Worm (Caenorhabditis elegans) whole organism, early embryonic: ENCODE data around the gene clx-1.

Experiments used
- B0310.2 ChIP-seq: sonication (generic microtip); optimal IDR thresholded peaks from 2 replicates; lab custom pipeline; 2016; ENCODE audit warnings: mild to moderate bottlenecking, missing genetic modification characterization, missing compliant biosample characterization
- ama-1 ChIP-seq: fragments of 150-350 bp; optimal IDR thresholded peaks from 2 replicates; lab custom pipeline; 2014
- ceh-13 ChIP-seq: fragments of 200-800 bp; sonication (Bioruptor generic); optimal IDR thresholded peaks from 2 replicates; lab custom pipeline; 2018; ENCODE audit warnings: mild to moderate bottlenecking, missing genetic modification characterization, missing compliant biosample characterization
- ets-7 ChIP-seq: sonication (generic microtip); optimal IDR thresholded peaks from 2 replicates; lab custom pipeline; 2016; ENCODE audit warnings: missing genotype, missing genetic modification characterization, missing compliant biosample characterization
- flt-1 ChIP-seq: fragments of 200-800 bp; sonication (Bioruptor generic); IDR thresholded peaks from 2 replicates; pipeline ENCODE4 v1.3.6; 2022; ENCODE audit warnings: missing genetic modification characterization, missing compliant biosample characterization
- hmbx-1 ChIP-seq: sonication (generic microtip); optimal IDR thresholded peaks from 2 replicates; lab custom pipeline; 2016; ENCODE audit warnings: mild to moderate bottlenecking, missing genetic modification characterization, missing compliant biosample characterization
- hmg-4 ChIP-seq: fragments of 200-800 bp; sonication (Bioruptor generic); optimal IDR thresholded peaks from 2 replicates; lab custom pipeline; 2018; ENCODE audit warnings: mild to moderate bottlenecking, missing genetic modification characterization, missing compliant biosample characterization
- tbx-11 ChIP-seq: fragments of 200-800 bp; sonication (Bioruptor generic); IDR thresholded peaks from 2 replicates; pipeline ENCODE4 v1.3.6; 2022; ENCODE audit warnings: missing genetic modification characterization, missing compliant biosample characterization
- tbx-37 ChIP-seq: fragments of 200-800 bp; sonication (Bioruptor generic); conservative IDR thresholded peaks from 2 replicates; pipeline ENCODE4 v1.3.6; 2022; ENCODE audit warnings: missing genetic modification reagents, missing genetic modification characterization, missing compliant biosample characterization
- tra-4 ChIP-seq: sonication (generic microtip); optimal IDR thresholded peaks from 2 replicates; lab custom pipeline; 2017; ENCODE audit warnings: missing genetic modification characterization, missing compliant biosample characterization

DNA sequence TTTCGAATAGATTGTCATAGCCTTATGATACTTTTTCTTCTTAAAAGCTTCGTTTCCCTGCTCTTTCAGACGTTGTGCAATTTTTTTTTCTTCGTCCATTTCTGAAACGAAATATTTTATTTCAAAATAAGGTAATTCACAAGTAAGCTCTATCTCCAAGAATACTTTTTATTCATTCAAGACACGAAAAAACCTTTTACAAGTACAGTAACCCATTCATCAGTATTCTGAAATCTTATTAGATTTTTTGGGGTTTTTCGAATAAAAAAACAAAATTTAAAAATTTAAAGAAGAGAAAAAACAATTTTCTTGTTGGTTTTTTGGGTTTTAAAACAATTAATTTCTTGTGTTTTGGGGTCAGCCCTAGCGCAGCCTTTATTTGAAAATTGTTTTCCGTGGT is 44.4 kb downstream of the clx-1 start, which contains the start of gene rpap-3:
- no peak for TF ChIP-seq tra-4 (tag; lab: Kevin White, UChicago)
- no peak for TF ChIP-seq hmg-4 (GFP tag; lab: Kevin White, UChicago)
- TF ChIP-seq hmbx-1 (tag; lab: Kevin White, UChicago) = no peak
- no peak for TF ChIP-seq B0310.2
- no peak for TF ChIP-seq ama-1 (lab: Kevin White, UChicago)
- TF ChIP-seq flt-1 = no peak
- TF ChIP-seq tbx-11 (GFP tag; lab: Robert Waterston, UW) = no peak
- no peak for TF ChIP-seq ceh-13 (GFP tag; lab: Kevin White, UChicago)
- TF ChIP-seq tbx-37 (GFP tag; lab: Robert Waterston, UW) = no peak
- no peak for TF ChIP-seq ets-7 (tag; lab: Kevin White, UChicago)
